Worm (Caenorhabditis elegans): ENCODE data around the gene cap-2.

cap-2 gene

ce11 chrII:10861305-10861704, 7.7 kb upstream of the cap-2 start:
- TF ChIP-seq nhr-10 (tag; optimal IDR thresholded peaks at IDR 0.05) (no peak), egl-27 (tag; optimal IDR thresholded peaks at IDR 0.05) (no peak), skn-1 (tag; optimal IDR thresholded peaks at IDR 0.05) (no peak), mab-5 (tag; optimal IDR thresholded peaks at IDR 0.05) (no peak), lin-11 (tag; optimal IDR thresholded peaks at IDR 0.05) (no peak), sma-9 (GFP tag; optimal IDR thresholded peaks at IDR 0.05) (no peak), sma-9 (tag; optimal IDR thresholded peaks at IDR 0.05) (no peak), nhr-129 (tag; optimal IDR thresholded peaks at IDR 0.05) (no peak), nhr-12 (tag; optimal IDR thresholded peaks at IDR 0.05) (no peak), unc-39 (tag; optimal IDR thresholded peaks at IDR 0.05) (no peak), unc-55 (GFP tag; optimal IDR thresholded peaks at IDR 0.05) (no peak), zag-1 (tag; optimal IDR thresholded peaks at IDR 0.05) (no peak), R02D3.7 (tag; optimal IDR thresholded peaks at IDR 0.05) (no peak), snpc-4 (tag; optimal IDR thresholded peaks at IDR 0.05) (no peak), nhr-11 (tag; optimal IDR thresholded peaks at IDR 0.05) (no peak)

ce11 chrII:10861723-10862486, 7.1 kb upstream of the cap-2 start:
- no peak for TF ChIP-seq unc-55 (GFP tag; optimal IDR thresholded peaks at IDR 0.05)
- no peak for TF ChIP-seq ceh-16 (tag; optimal IDR thresholded peaks at IDR 0.05)
- TF ChIP-seq sma-3 (GFP tag; optimal IDR thresholded peaks at IDR 0.05): peak; percentile 40
- TF ChIP-seq mbf-1 (tag; optimal IDR thresholded peaks at IDR 0.05): no peak
- no peak for TF ChIP-seq skn-1 (tag; optimal IDR thresholded peaks at IDR 0.05)
- TF ChIP-seq crh-2 (tag; optimal IDR thresholded peaks at IDR 0.05): peak; percentile 77
- TF ChIP-seq snpc-4 (tag; optimal IDR thresholded peaks at IDR 0.05): no peak
- no peak for TF ChIP-seq nhr-237 (tag; optimal IDR thresholded peaks at IDR 0.05)
- no peak for TF ChIP-seq nhr-12 (tag; optimal IDR thresholded peaks at IDR 0.05)
- TF ChIP-seq nhr-129 (tag; optimal IDR thresholded peaks at IDR 0.05): no peak
- no peak for TF ChIP-seq egl-27 (tag; optimal IDR thresholded peaks at IDR 0.05)
- no peak for TF ChIP-seq gmeb-1 (tag; optimal IDR thresholded peaks at IDR 0.05)
- TF ChIP-seq lin-39 (tag; optimal IDR thresholded peaks at IDR 0.05): no peak
- no peak for TF ChIP-seq F13H6.1 (tag; optimal IDR thresholded peaks at IDR 0.05)
- no peak for TF ChIP-seq aly-2 (tag; optimal IDR thresholded peaks at IDR 0.05)
- TF ChIP-seq blmp-1 (tag; optimal IDR thresholded peaks at IDR 0.05; ENCODE audit: insufficient read depth): no peak
- TF ChIP-seq peb-1 (tag; optimal IDR thresholded peaks at IDR 0.05): no peak
- TF ChIP-seq R02D3.7 (tag; optimal IDR thresholded peaks at IDR 0.05): no peak
- TF ChIP-seq Y55F3AM.14 (GFP tag; optimal IDR thresholded peaks at IDR 0.05): no peak
- TF ChIP-seq lsy-2 (tag; optimal IDR thresholded peaks at IDR 0.05): peak in 1 of 2 experiments; percentile 2
- TF ChIP-seq ama-1 (optimal IDR thresholded peaks at IDR 0.05): no peak
- no peak for TF ChIP-seq alr-1 (tag; optimal IDR thresholded peaks at IDR 0.05)
- no peak for TF ChIP-seq lin-13 (GFP tag; optimal IDR thresholded peaks at IDR 0.05)
- TF ChIP-seq C34F6.9 (tag; optimal IDR thresholded peaks at IDR 0.05): no peak
- TF ChIP-seq unc-62 (GFP tag; optimal IDR thresholded peaks at IDR 0.05): no peak
- TF ChIP-seq nhr-6 (tag; optimal IDR thresholded peaks at IDR 0.05): no peak
- TF ChIP-seq sem-4 (tag; optimal IDR thresholded peaks at IDR 0.05): peak; percentile 2
- TF ChIP-seq nhr-11 (tag; optimal IDR thresholded peaks at IDR 0.05): no peak
- TF ChIP-seq elt-3 (tag; optimal IDR thresholded peaks at IDR 0.05): no peak
- no peak for TF ChIP-seq ztf-1 (GFP tag; conservative IDR thresholded peaks at IDR 0.05)
- no peak for TF ChIP-seq ztf-4 (tag; optimal IDR thresholded peaks at IDR 0.05)
- no peak for TF ChIP-seq nhr-77 (tag; optimal IDR thresholded peaks at IDR 0.05)
- peak; percentile 28 for TF ChIP-seq nhr-21 (tag; optimal IDR thresholded peaks at IDR 0.05)
- TF ChIP-seq nhr-10 (tag; optimal IDR thresholded peaks at IDR 0.05): no peak
- peak; percentile 52 for TF ChIP-seq nhr-25 (tag; optimal IDR thresholded peaks at IDR 0.05)
- no peak for TF ChIP-seq lin-11 (tag; optimal IDR thresholded peaks at IDR 0.05)
- no peak for TF ChIP-seq ceh-82 (tag; optimal IDR thresholded peaks at IDR 0.05)
- no peak for TF ChIP-seq dmd-4 (tag; optimal IDR thresholded peaks at IDR 0.05)
- no peak for TF ChIP-seq ztf-11 (tag; optimal IDR thresholded peaks at IDR 0.05)
- TF ChIP-seq unc-39 (tag; optimal IDR thresholded peaks at IDR 0.05): no peak
- no peak for TF ChIP-seq ZK546.5 (tag; optimal IDR thresholded peaks at IDR 0.05)
- no peak for TF ChIP-seq nhr-23 (tag; optimal IDR thresholded peaks at IDR 0.05)
- TF ChIP-seq sma-9 (GFP tag; optimal IDR thresholded peaks at IDR 0.05): peak; percentile 87
- TF ChIP-seq sma-9 (tag; optimal IDR thresholded peaks at IDR 0.05): no peak
- TF ChIP-seq zag-1 (tag; optimal IDR thresholded peaks at IDR 0.05): no peak
- TF ChIP-seq fos-1 (tag; optimal IDR thresholded peaks at IDR 0.05): peak; percentile 28
- TF ChIP-seq elt-1 (tag; optimal IDR thresholded peaks at IDR 0.05): no peak
- no peak for TF ChIP-seq mdl-1 (tag; optimal IDR thresholded peaks at IDR 0.05)
- TF ChIP-seq mab-5 (tag; optimal IDR thresholded peaks at IDR 0.05): no peak

Data from whole organism, L2 larva.